Fruit fly (Drosophila melanogaster) whole organism, embryonic: ENCODE measurements around the gene Mbs.

Experiments
- Asciz ChIP-seq: fragments of 200-800 bp; sonication (Bioruptor generic); optimal IDR thresholded peaks from 2 replicates; lab custom pipeline; 2017; ENCODE audit warnings: missing biosample characterization, mild to moderate bottlenecking, missing genetic modification characterization, missing genetic modification reagents
- Awh ChIP-seq: fragments of 200-800 bp; sonication (Bioruptor generic); IDR thresholded peaks from 2 replicates; pipeline ENCODE4, ENCODE4 v1.3.6; 2022; ENCODE audit warnings: missing biosample characterization, missing genetic modification characterization
- CG11398 ChIP-seq: fragments of 200-800 bp; sonication (Bioruptor generic); optimal IDR thresholded peaks from 2 replicates; lab custom pipeline; 2016; ENCODE audit warnings: missing biosample characterization, missing genetic modification characterization
- CG11504 ChIP-seq: fragments of 200-800 bp; sonication (Bioruptor generic); optimal IDR thresholded peaks from 3 replicates; lab custom pipeline; 2019; ENCODE audit warnings: missing biosample characterization, mild to moderate bottlenecking, missing genetic modification characterization, moderate library complexity
- CG1529 ChIP-seq: fragments of 200-800 bp; sonication (Bioruptor generic); optimal IDR thresholded peaks from 3 replicates; lab custom pipeline; 2018; ENCODE audit warnings: missing biosample characterization, missing genetic modification characterization
- CG16863 ChIP-seq: fragments of 200-800 bp; sonication (Bioruptor generic); optimal IDR thresholded peaks from 3 replicates; lab custom pipeline; 2016; ENCODE audit warnings: missing biosample characterization, missing genetic modification characterization
- CG1832 ChIP-seq: fragments of 200-800 bp; sonication (Bioruptor generic); optimal IDR thresholded peaks from 2 replicates; lab custom pipeline; 2017; ENCODE audit warnings: missing biosample characterization, mild to moderate bottlenecking, missing genetic modification characterization, inconsistent platforms
- CG31388 ChIP-seq: fragments of 200-800 bp; sonication (Bioruptor generic); optimal IDR thresholded peaks from 2 replicates; lab custom pipeline; 2016; ENCODE audit warnings: missing biosample characterization, missing genetic modification characterization
- CG3847 ChIP-seq: fragments of 200-800 bp; sonication (Bioruptor generic); IDR thresholded peaks from 2 replicates; pipeline ENCODE4 v1.3.6; 2022; ENCODE audit warnings: missing biosample characterization, missing genetic modification characterization
- CG3995 ChIP-seq: fragments of 200-800 bp; sonication (Bioruptor generic); optimal IDR thresholded peaks from 3 replicates; lab custom pipeline; 2016; ENCODE audit warnings: missing biosample characterization, missing genetic modification characterization
- CG4730 ChIP-seq: fragments of 200-800 bp; sonication (Bioruptor generic); IDR thresholded peaks from 2 replicates; pipeline ENCODE4 v1.3.6; 2022; ENCODE audit warnings: missing biosample characterization, missing genetic modification characterization
- CG5180 ChIP-seq: fragments of 200-800 bp; sonication (Bioruptor generic); optimal IDR thresholded peaks from 3 replicates; lab custom pipeline; 2017; ENCODE audit warnings: missing biosample characterization, missing genetic modification characterization, mild to moderate bottlenecking, moderate library complexity, missing genetic modification reagents
- CG6175 ChIP-seq: fragments of 200-800 bp; sonication (Bioruptor generic); IDR thresholded peaks from 3 replicates; pipeline ENCODE4 v1.3.6; 2022; ENCODE audit warnings: missing biosample characterization, missing genetic modification characterization
- CG6813 ChIP-seq: fragments of 200-800 bp; sonication (Bioruptor generic); optimal IDR thresholded peaks from 2 replicates; lab custom pipeline; 2017; ENCODE audit warnings: missing biosample characterization, missing genetic modification characterization, mild to moderate bottlenecking, moderate library complexity, missing genetic modification reagents
- CG8281 ChIP-seq: fragments of 200-800 bp; sonication (Bioruptor generic); optimal IDR thresholded peaks from 2 replicates; lab custom pipeline; 2018; ENCODE audit warnings: missing biosample characterization, mild to moderate bottlenecking, missing genetic modification characterization, moderate library complexity
- CG8765 ChIP-seq: fragments of 200-800 bp; sonication (Bioruptor generic); IDR thresholded peaks from 2 replicates; pipeline ENCODE4 v1.3.6; 2022; ENCODE audit warnings: missing biosample characterization, missing genetic modification characterization
- CHES-1-like ChIP-seq: fragments of 200-800 bp; sonication (Bioruptor generic); optimal IDR thresholded peaks from 2 replicates; lab custom pipeline; 2016; ENCODE audit warnings: missing biosample characterization, missing genetic modification characterization
- Chrac-16 ChIP-seq: fragments of 200-800 bp; sonication (Bioruptor generic); optimal IDR thresholded peaks from 3 replicates; lab custom pipeline; 2016; ENCODE audit warnings: missing biosample characterization, missing genetic modification characterization
- CoRest ChIP-seq: fragments of 200-800 bp; sonication (Bioruptor generic); optimal IDR thresholded peaks from 3 replicates; lab custom pipeline; 2018; ENCODE audit warnings: missing biosample characterization, mild to moderate bottlenecking, missing genetic modification characterization, moderate library complexity
- CrebB ChIP-seq: fragments of 200-800 bp; sonication (Bioruptor generic); optimal IDR thresholded peaks from 3 replicates; lab custom pipeline; 2018; ENCODE audit warnings: missing biosample characterization, mild to moderate bottlenecking, missing genetic modification characterization
- Doc3 ChIP-seq: fragments of 200-800 bp; sonication (Bioruptor generic); IDR thresholded peaks from 3 replicates; pipeline ENCODE4 v1.3.6; 2022; ENCODE audit warnings: missing biosample characterization, missing genetic modification characterization; ENCODE audit not compliant: partially characterized antibody
- Eip74EF ChIP-seq, 2 experiments: fragments of 200-800 bp in 1 of 2; fragments of >200 bp in 1 of 2; sonication (Bioruptor generic) in 1 of 2; optimal IDR thresholded peaks; 2 replicates each; lab custom pipeline; 2017 to 2019; ENCODE audit warnings: missing biosample characterization in 2 of 2, missing genetic modification characterization in 2 of 2, mild to moderate bottlenecking in 1 of 2, moderate library complexity in 1 of 2
- Fer1 ChIP-seq: fragments of 200-800 bp; sonication (Bioruptor generic); optimal IDR thresholded peaks from 2 replicates; lab custom pipeline; 2017; ENCODE audit warnings: missing biosample characterization, mild to moderate bottlenecking, missing genetic modification characterization
- Mrtf ChIP-seq: fragments of 200-800 bp; sonication (Bioruptor generic); IDR thresholded peaks from 3 replicates; pipeline ENCODE4 v1.3.6; 2022; ENCODE audit warnings: missing biosample characterization, missing genetic modification characterization
- Nf-YC ChIP-seq: fragments of 200-800 bp; optimal IDR thresholded peaks from 3 replicates; lab custom pipeline; 2019; ENCODE audit warnings: missing biosample characterization, mild to moderate bottlenecking, missing genetic modification characterization, moderate library complexity
- Rfx ChIP-seq: fragments of 200-800 bp; sonication (Bioruptor generic); IDR thresholded peaks from 2 replicates; pipeline ENCODE4 v1.3.6; 2022; ENCODE audit warnings: missing biosample characterization, missing genetic modification characterization
- Sox100B ChIP-seq: fragments of 200-800 bp; sonication (Bioruptor generic); optimal IDR thresholded peaks from 3 replicates; lab custom pipeline; 2018; ENCODE audit warnings: missing biosample characterization, mild to moderate bottlenecking, missing genetic modification characterization
- Sry-δ ChIP-seq: fragments of 200-800 bp; sonication (Bioruptor generic); optimal IDR thresholded peaks from 2 replicates; lab custom pipeline; 2016; ENCODE audit warnings: missing biosample characterization, missing genetic modification characterization
- ara ChIP-seq: fragments of 200-800 bp; sonication (Bioruptor generic); IDR thresholded peaks from 2 replicates; pipeline ENCODE4 v1.3.6; 2022; ENCODE audit warnings: missing biosample characterization, missing genetic modification characterization
- cato ChIP-seq: fragments of 200-800 bp; sonication (Bioruptor generic); optimal IDR thresholded peaks from 2 replicates; lab custom pipeline; 2016; ENCODE audit warnings: missing biosample characterization, missing genetic modification characterization, borderline replicate concordance
- caup ChIP-seq: fragments of 200-800 bp; sonication (Bioruptor generic); optimal IDR thresholded peaks from 3 replicates; lab custom pipeline; 2017; ENCODE audit warnings: missing biosample characterization, mild to moderate bottlenecking, missing genetic modification characterization, moderate library complexity; ENCODE audit not compliant: severe bottlenecking
- crp ChIP-seq, 2 experiments: fragments of 200-800 bp; sonication (Bioruptor generic); optimal IDR thresholded peaks; 2 replicates in 1 of 2; 3 replicates in 1 of 2; lab custom pipeline; 2017; ENCODE audit warnings: missing biosample characterization in 2 of 2, missing genetic modification characterization in 2 of 2, mild to moderate bottlenecking in 1 of 2, moderate library complexity in 1 of 2
- disco-r ChIP-seq: fragments of 200-800 bp; sonication (Bioruptor generic); optimal IDR thresholded peaks from 2 replicates; lab custom pipeline; 2016; ENCODE audit warnings: missing biosample characterization, missing genetic modification characterization
- dm ChIP-seq: fragments of 200-800 bp; sonication (Bioruptor generic); optimal IDR thresholded peaks from 3 replicates; lab custom pipeline; 2016; ENCODE audit warnings: missing biosample characterization, missing genetic modification characterization
- gsb-n ChIP-seq: fragments of 200-800 bp; sonication (Bioruptor generic); optimal IDR thresholded peaks from 3 replicates; lab custom pipeline; 2018; ENCODE audit warnings: missing biosample characterization, mild to moderate bottlenecking, missing genetic modification characterization
- jumu ChIP-seq: fragments of 200-800 bp; sonication (Bioruptor generic); optimal IDR thresholded peaks from 3 replicates; lab custom pipeline; 2016; ENCODE audit warnings: missing biosample characterization, missing genetic modification characterization
- nau ChIP-seq: fragments of 200-800 bp; sonication (Bioruptor generic); optimal IDR thresholded peaks from 3 replicates; lab custom pipeline; 2017; ENCODE audit warnings: missing biosample characterization, mild to moderate bottlenecking, missing genetic modification characterization, missing genetic modification reagents
- nerfin-1 ChIP-seq: fragments of 200-800 bp; sonication (Bioruptor generic); optimal IDR thresholded peaks from 3 replicates; lab custom pipeline; 2019; ENCODE audit warnings: missing biosample characterization, mild to moderate bottlenecking, missing genetic modification characterization, moderate library complexity
- peb ChIP-seq: fragments of 200-800 bp; sonication (Bioruptor generic); IDR thresholded peaks from 2 replicates; pipeline ENCODE4 v1.3.6; 2022; ENCODE audit warnings: missing biosample characterization, missing genetic modification characterization
- sima ChIP-seq: fragments of 200-800 bp; sonication (Bioruptor generic); optimal IDR thresholded peaks from 2 replicates; lab custom pipeline; 2016; ENCODE audit warnings: missing biosample characterization, missing genetic modification characterization
- sisA ChIP-seq: fragments of 200-800 bp; sonication (Bioruptor generic); IDR thresholded peaks from 2 replicates; pipeline ENCODE4 v1.3.6; 2022; ENCODE audit warnings: missing biosample characterization, missing genetic modification characterization
- so ChIP-seq: fragments of 200-800 bp; sonication (Bioruptor generic); IDR thresholded peaks from 3 replicates; pipeline ENCODE4 v1.3.6; 2022; ENCODE audit warnings: missing biosample characterization, missing genetic modification characterization
- stc ChIP-seq: fragments of 200-800 bp; sonication (Bioruptor generic); IDR thresholded peaks from 2 replicates; pipeline ENCODE4 v1.3.6; 2022; ENCODE audit warnings: missing biosample characterization, missing genetic modification characterization
- toy ChIP-seq: fragments of 200-800 bp; sonication (Bioruptor generic); IDR thresholded peaks from 2 replicates; pipeline ENCODE4 v1.3.6; 2022; ENCODE audit warnings: missing biosample characterization, missing genetic modification characterization
- trh ChIP-seq: fragments of 200-800 bp; sonication (Bioruptor generic); optimal IDR thresholded peaks from 2 replicates; lab custom pipeline; 2016; ENCODE audit warnings: missing biosample characterization, missing genetic modification characterization
- tx ChIP-seq: fragments of 200-800 bp; sonication (Bioruptor generic); optimal IDR thresholded peaks from 2 replicates; lab custom pipeline; 2016; ENCODE audit warnings: missing biosample characterization, missing genetic modification characterization
- wdn ChIP-seq: fragments of 200-800 bp; sonication (Bioruptor generic); IDR thresholded peaks from 2 replicates; pipeline ENCODE4 v1.3.6; 2022; ENCODE audit warnings: missing biosample characterization, missing genetic modification characterization
- zen2 ChIP-seq: fragments of 200-800 bp; sonication (Bioruptor generic); IDR thresholded peaks from 3 replicates; pipeline ENCODE4 v1.3.6; 2022; ENCODE audit warnings: missing biosample characterization, missing genetic modification characterization; ENCODE audit not compliant: partially characterized antibody
- zfh2 ChIP-seq: fragments of 200-800 bp; sonication (Bioruptor generic); optimal IDR thresholded peaks from 2 replicates; lab custom pipeline; 2016; ENCODE audit warnings: missing biosample characterization, missing genetic modification characterization

Gene Mbs

DNA sequence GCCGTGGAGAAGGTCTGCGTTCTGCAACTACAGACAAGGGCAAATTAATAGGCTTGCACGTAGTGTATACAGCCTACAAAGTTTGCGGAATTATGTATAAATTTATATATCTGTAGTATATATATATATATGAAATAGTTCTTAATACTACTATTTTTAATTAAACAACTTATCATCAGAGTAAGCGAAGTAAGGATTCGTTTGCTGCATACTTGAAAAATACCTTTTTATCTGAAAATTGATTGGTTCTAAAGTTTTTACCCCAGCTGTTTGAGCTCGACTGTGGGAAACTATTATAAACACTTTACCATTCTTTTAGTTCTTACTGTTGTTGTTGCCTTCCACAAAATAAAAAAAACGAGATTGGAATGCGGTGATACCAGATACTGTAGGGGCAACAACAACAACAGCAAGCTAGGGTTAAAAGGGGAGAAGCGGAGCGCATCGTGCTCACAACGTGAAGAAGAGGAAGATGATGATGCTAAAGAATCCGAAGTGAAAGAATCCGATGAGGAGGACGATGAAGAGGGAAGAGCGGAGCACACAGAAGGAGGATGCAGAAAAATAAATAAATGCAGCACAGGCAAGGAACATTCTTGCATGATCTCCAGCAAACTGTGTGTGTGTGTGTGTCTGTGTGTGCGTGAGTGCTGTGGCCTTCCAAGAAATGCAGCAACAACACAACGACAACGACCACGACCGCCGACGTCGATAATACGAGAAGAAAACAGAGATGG is 8.5 kb upstream of the Mbs start (continued):
- TF ChIP-seq CHES-1-like (no peak), Rfx (GFP tag; lab: Robert Waterston, UW) (peak; percentile 35; the same call in 1 of the 2 replicates), Nf-YC (tag; lab: Kevin White, UChicago) (peak; percentile 34), CG1832 (GFP tag; lab: Kevin White, UChicago) (no peak), peb (GFP tag; lab: Robert Waterston, UW) (no peak), CG3847 (GFP tag; lab: Robert Waterston, UW) (no peak), jumu (GFP tag; lab: Kevin White, UChicago) (no peak), Sry-δ (GFP tag; lab: Kevin White, UChicago) (no peak), CG6175 (no peak), CG31388 (GFP tag; lab: Kevin White, UChicago) (no peak), CrebB (tag; lab: Kevin White, UChicago) (no peak), zen2 (GFP tag; lab: Robert Waterston, UW) (no peak), CG16863 (GFP tag; lab: Kevin White, UChicago) (no peak), sisA (GFP tag; lab: Robert Waterston, UW) (no peak), caup (GFP tag; lab: Kevin White, UChicago) (no peak), Eip74EF (GFP tag; optimal IDR thresholded peaks at IDR 0.05; lab: Kevin White, UChicago) (no peak), CG6813 (GFP tag; lab: Kevin White, UChicago) (peak; percentile 50), ara (GFP tag; lab: Robert Waterston, UW) (peak; percentile 54; the same call in 1 of the 2 replicates), CoRest (tag; lab: Kevin White, UChicago) (peak; percentile 62), tx (GFP tag; lab: Kevin White, UChicago) (no peak), CG11504 (tag; lab: Kevin White, UChicago) (peak; percentile 71), CG3995 (no peak), wdn (GFP tag; lab: Robert Waterston, UW) (no peak), gsb-n (tag; lab: Kevin White, UChicago) (peak; percentile 55), cato (GFP tag; lab: Kevin White, UChicago) (no peak), nerfin-1 (peak; percentile 29), CG8765 (GFP tag; lab: Robert Waterston, UW) (no peak), toy (GFP tag; lab: Robert Waterston, UW) (no peak), Sox100B (GFP tag; lab: Kevin White, UChicago) (peak; percentile 34), CG4730 (GFP tag; lab: Robert Waterston, UW) (0 out of 2 replicates have a peak, but pooled peaks have one; percentile 33), nau (GFP tag; lab: Kevin White, UChicago) (no peak), CG11398 (GFP tag; lab: Kevin White, UChicago) (no peak), CG1529 (peak; percentile 30), sima (GFP tag; lab: Kevin White, UChicago) (no peak), CG5180 (GFP tag; lab: Kevin White, UChicago) (peak; percentile 10), trh (GFP tag; lab: Kevin White, UChicago) (no peak), disco-r (no peak), crp (GFP tag; optimal IDR thresholded peaks at IDR 0.05; lab: Kevin White, UChicago) (no peak), Fer1 (GFP tag; lab: Kevin White, UChicago) (no peak), Doc3 (GFP tag; lab: Robert Waterston, UW) (no peak), dm (GFP tag; lab: Kevin White, UChicago) (no peak), CG8281 (tag; lab: Kevin White, UChicago) (no peak), so (peak; percentile 48; the same call in 2 of the 3 replicates), stc (0 out of 2 replicates have a peak, but pooled peaks have one; percentile 33), Chrac-16 (GFP tag; lab: Kevin White, UChicago) (no peak), Awh (GFP tag; lab: Robert Waterston, UW) (no peak), Asciz (GFP tag; lab: Kevin White, UChicago) (peak; percentile 24), zfh2 (GFP tag; lab: Kevin White, UChicago) (no peak), Mrtf (GFP tag; lab: Robert Waterston, UW) (no peak)
